Fruit fly (Drosophila melanogaster) whole organism, prepupa: ENCODE results near the gene dmrt99B.
A peak's percentile ranks its signal among the peaks of the same experiment; 100 is the strongest.

Experiments used
- Blimp-1 ChIP-seq: fragments of 200-800 bp; sonication (Bioruptor generic); optimal IDR thresholded peaks from 3 replicates; lab custom pipeline; 2017; ENCODE audit warnings: missing biosample characterization, missing genetic modification characterization, mild to moderate bottlenecking, moderate library complexity, missing genetic modification reagents
- CG10631 ChIP-seq: fragments of 200-800 bp; sonication (Bioruptor generic); optimal IDR thresholded peaks from 2 replicates; lab custom pipeline; 2016; ENCODE audit warnings: missing biosample characterization, missing genetic modification characterization
- CG10669 ChIP-seq: fragments of 200-800 bp; sonication (Bioruptor generic); optimal IDR thresholded peaks from 3 replicates; lab custom pipeline; 2018; ENCODE audit warnings: missing biosample characterization, mild to moderate bottlenecking, missing genetic modification characterization, moderate library complexity
- CG11294 ChIP-seq: fragments of 200-800 bp; sonication (Bioruptor generic); IDR thresholded peaks from 2 replicates; pipeline ENCODE4 v1.3.6; 2022; ENCODE audit warnings: missing biosample characterization, missing genetic modification characterization
- CG11762 ChIP-seq: fragments of 200-800 bp; sonication (Bioruptor generic); optimal IDR thresholded peaks from 3 replicates; lab custom pipeline; 2016; ENCODE audit warnings: missing biosample characterization, missing genetic modification characterization; ENCODE audit not compliant: insufficient read depth
- CG11902 ChIP-seq: fragments of 200-800 bp; sonication (Bioruptor generic); optimal IDR thresholded peaks from 3 replicates; lab custom pipeline; 2016; ENCODE audit warnings: missing biosample characterization, missing genetic modification characterization
- CG15336 ChIP-seq: fragments of 200-800 bp; sonication (Bioruptor generic); IDR thresholded peaks from 2 replicates; pipeline ENCODE4 v1.3.6; 2022; ENCODE audit warnings: missing biosample characterization, missing genetic modification characterization
- CG1621 ChIP-seq: fragments of 200-800 bp; sonication (Bioruptor generic); optimal IDR thresholded peaks from 3 replicates; lab custom pipeline; 2018; ENCODE audit warnings: missing biosample characterization, mild to moderate bottlenecking, missing genetic modification characterization
- CG16779 ChIP-seq: fragments of 200-800 bp; sonication (Bioruptor generic); optimal IDR thresholded peaks from 3 replicates; lab custom pipeline; 2017; ENCODE audit warnings: missing biosample characterization, mild to moderate bottlenecking, missing genetic modification characterization
- CG32006 ChIP-seq: fragments of 200-800 bp; sonication (Bioruptor generic); optimal IDR thresholded peaks from 3 replicates; lab custom pipeline; 2017; ENCODE audit warnings: missing biosample characterization, mild to moderate bottlenecking, missing genetic modification characterization
- CG34406 ChIP-seq: fragments of 200-800 bp; sonication (Bioruptor generic); optimal IDR thresholded peaks from 3 replicates; lab custom pipeline; 2016; ENCODE audit warnings: missing biosample characterization, missing genetic modification characterization
- CG3919 ChIP-seq: fragments of 200-800 bp; sonication (Bioruptor generic); optimal IDR thresholded peaks from 3 replicates; lab custom pipeline; 2016; ENCODE audit warnings: missing biosample characterization, missing genetic modification characterization
- CG4318 ChIP-seq: fragments of 200-800 bp; sonication (Bioruptor generic); optimal IDR thresholded peaks from 3 replicates; lab custom pipeline; 2017; ENCODE audit warnings: missing biosample characterization, mild to moderate bottlenecking, missing genetic modification characterization
- CG6163 ChIP-seq: fragments of 200-800 bp; sonication (Bioruptor generic); IDR thresholded peaks from 3 replicates; pipeline ENCODE4 v1.3.6; 2022; ENCODE audit warnings: missing biosample characterization, missing genetic modification characterization
- CG6276 ChIP-seq: fragments of 200-800 bp; sonication (Bioruptor generic); optimal IDR thresholded peaks from 2 replicates; lab custom pipeline; 2017; ENCODE audit warnings: missing biosample characterization, mild to moderate bottlenecking, missing genetic modification characterization
- CG6792 ChIP-seq: fragments of 200-800 bp; sonication (Bioruptor generic); optimal IDR thresholded peaks from 3 replicates; lab custom pipeline; 2016; ENCODE audit warnings: missing biosample characterization, missing genetic modification characterization
- CG6808 ChIP-seq: fragments of 200-800 bp; sonication (Bioruptor generic); optimal IDR thresholded peaks from 3 replicates; lab custom pipeline; 2017; ENCODE audit warnings: missing biosample characterization, missing genetic modification characterization, mild to moderate bottlenecking, moderate library complexity, missing genetic modification reagents
- CG6854 ChIP-seq: fragments of 200-800 bp; sonication (Bioruptor generic); optimal IDR thresholded peaks from 2 replicates; lab custom pipeline; 2017; ENCODE audit warnings: missing biosample characterization, mild to moderate bottlenecking, missing genetic modification characterization
- CG7368 ChIP-seq: fragments of 200-800 bp; sonication (Bioruptor generic); optimal IDR thresholded peaks from 3 replicates; lab custom pipeline; 2016; ENCODE audit warnings: missing biosample characterization, missing genetic modification characterization
- CG8119 ChIP-seq: fragments of 200-800 bp; sonication (Bioruptor generic); IDR thresholded peaks from 3 replicates; pipeline ENCODE4 v1.3.6; 2022; ENCODE audit warnings: missing biosample characterization, missing genetic modification characterization
- CG8319 ChIP-seq: fragments of 200-800 bp; sonication (Bioruptor generic); optimal IDR thresholded peaks from 3 replicates; lab custom pipeline; 2016; ENCODE audit warnings: missing biosample characterization, missing genetic modification characterization
- CG9139 ChIP-seq: fragments of 200-800 bp; sonication (Bioruptor generic); optimal IDR thresholded peaks from 3 replicates; lab custom pipeline; 2017; ENCODE audit warnings: missing biosample characterization, mild to moderate bottlenecking, missing genetic modification characterization
- Eip75B ChIP-seq: fragments of 200-800 bp; sonication (Bioruptor generic); optimal IDR thresholded peaks from 3 replicates; lab custom pipeline; 2016; ENCODE audit warnings: missing biosample characterization, missing genetic modification characterization
- Eip78C ChIP-seq: fragments of 200-800 bp; sonication (Bioruptor generic); peaks from one replicate; lab custom pipeline; 2016; ENCODE audit warnings: missing biosample characterization, missing genetic modification characterization
- Eip93F ChIP-seq: fragments of 200-800 bp; sonication (Bioruptor generic); optimal IDR thresholded peaks from 2 replicates; lab custom pipeline; 2016; ENCODE audit warnings: missing biosample characterization, mild to moderate bottlenecking, missing genetic modification characterization
- Ets21C ChIP-seq: fragments of 200-800 bp; sonication (Bioruptor generic); optimal IDR thresholded peaks from 3 replicates; lab custom pipeline; 2016; ENCODE audit warnings: missing biosample characterization, missing genetic modification characterization
- Ets96B ChIP-seq: fragments of 200-800 bp; optimal IDR thresholded peaks from 2 replicates; lab custom pipeline; 2019; ENCODE audit warnings: missing biosample characterization, mild to moderate bottlenecking, missing genetic modification characterization, moderate library complexity
- Hr38 ChIP-seq: sonication (Bioruptor generic); optimal IDR thresholded peaks from 2 replicates; lab custom pipeline; 2016; ENCODE audit warnings: missing biosample characterization, missing genetic modification characterization
- Hr39 ChIP-seq: fragments of 200-800 bp; sonication (Bioruptor generic); optimal IDR thresholded peaks from 2 replicates; lab custom pipeline; 2016; ENCODE audit warnings: missing biosample characterization, missing genetic modification characterization
- Hr4 ChIP-seq: fragments of 200-800 bp; sonication (Bioruptor generic); optimal IDR thresholded peaks from 3 replicates; lab custom pipeline; 2016; ENCODE audit warnings: missing biosample characterization, missing genetic modification characterization
- Lpt ChIP-seq: fragments of 200-800 bp; sonication (Bioruptor generic); optimal IDR thresholded peaks from 3 replicates; lab custom pipeline; 2016; ENCODE audit warnings: missing biosample characterization, missing genetic modification characterization
- Met ChIP-seq: fragments of 200-800 bp; sonication (Bioruptor generic); optimal IDR thresholded peaks from 3 replicates; lab custom pipeline; 2016; ENCODE audit warnings: missing biosample characterization, missing genetic modification characterization
- Sox102F ChIP-seq: fragments of 200-800 bp; sonication (Bioruptor generic); optimal IDR thresholded peaks from 2 replicates; lab custom pipeline; 2016; ENCODE audit warnings: missing biosample characterization, mild to moderate bottlenecking, missing genetic modification characterization
- achi ChIP-seq: fragments of 200-800 bp; sonication (Bioruptor generic); optimal IDR thresholded peaks from 3 replicates; lab custom pipeline; 2016; ENCODE audit warnings: missing biosample characterization, missing genetic modification characterization
- acj6 ChIP-seq: fragments of 200-800 bp; sonication (Bioruptor generic); optimal IDR thresholded peaks from 3 replicates; lab custom pipeline; 2016; ENCODE audit warnings: missing biosample characterization, missing genetic modification characterization
- dsx ChIP-seq: fragments of 200-800 bp; optimal IDR thresholded peaks from 3 replicates; lab custom pipeline; 2019; ENCODE audit warnings: missing biosample characterization, mild to moderate bottlenecking, missing genetic modification characterization, moderate library complexity; ENCODE audit not compliant: poor library complexity, severe bottlenecking
- eg ChIP-seq: fragments of 200-800 bp; sonication (Bioruptor generic); IDR thresholded peaks from 3 replicates; pipeline ENCODE4 v1.3.6; 2022; ENCODE audit warnings: missing biosample characterization, missing genetic modification characterization
- esn ChIP-seq: fragments of 200-800 bp; sonication (Bioruptor generic); optimal IDR thresholded peaks from 2 replicates; lab custom pipeline; 2016; ENCODE audit warnings: missing biosample characterization, mild to moderate bottlenecking, missing genetic modification characterization, moderate library complexity
- fd85E ChIP-seq: fragments of 200-800 bp; sonication (Bioruptor generic); optimal IDR thresholded peaks from 3 replicates; lab custom pipeline; 2016; ENCODE audit warnings: missing biosample characterization, missing genetic modification characterization
- lz ChIP-seq: fragments of 200-800 bp; sonication (Bioruptor generic); optimal IDR thresholded peaks from 3 replicates; lab custom pipeline; 2016; ENCODE audit warnings: missing biosample characterization, missing genetic modification characterization
- net ChIP-seq: fragments of 200-800 bp; sonication (Bioruptor generic); optimal IDR thresholded peaks from 3 replicates; lab custom pipeline; 2016; ENCODE audit warnings: missing biosample characterization, missing genetic modification characterization
- spab ChIP-seq: fragments of 200-800 bp; sonication (Bioruptor generic); optimal IDR thresholded peaks from 2 replicates; lab custom pipeline; 2017; ENCODE audit warnings: missing biosample characterization, mild to moderate bottlenecking, missing genetic modification characterization, missing genetic modification reagents
- svp ChIP-seq: fragments of 200-800 bp; sonication (Bioruptor generic); peaks from one replicate; lab custom pipeline; 2016; ENCODE audit warnings: missing biosample characterization, missing genetic modification characterization
- topi ChIP-seq: fragments of 200-800 bp; sonication (Bioruptor generic); optimal IDR thresholded peaks from 3 replicates; lab custom pipeline; 2016; ENCODE audit warnings: missing biosample characterization, missing genetic modification characterization

Gene dmrt99B

DNA sequence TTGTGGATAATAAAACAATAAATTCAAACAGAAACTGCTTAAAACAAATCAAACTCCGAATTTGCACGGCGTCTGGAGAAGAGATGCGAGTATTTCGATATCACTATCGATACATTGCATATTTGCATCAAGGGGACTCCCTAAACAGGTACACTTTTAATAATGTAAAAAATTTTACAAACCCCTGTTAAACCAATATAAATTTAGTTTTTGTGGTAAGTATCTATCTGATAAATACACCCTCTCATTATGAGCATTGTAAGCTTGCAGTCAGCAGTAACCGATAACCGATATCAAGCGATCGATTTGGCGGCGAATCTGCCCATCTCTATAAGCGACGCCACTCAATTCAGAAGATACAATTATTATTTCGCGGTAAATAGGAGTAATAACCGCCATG lies 17.1 kb upstream of the dmrt99B start, which contains the start of the genes Bub3 and Cap-D2 (continued):
- TF ChIP-seq CG6276 (GFP tag; lab: Kevin White, UChicago) (no peak), Met (GFP tag; lab: Kevin White, UChicago) (peak; percentile 66), CG11294 (GFP tag; lab: Robert Waterston, UW) (no peak; the same call in 1 of the 2 replicates), net (peak; percentile 44), dsx (GFP tag; lab: Kevin White, UChicago) (peak; percentile 23), eg (GFP tag; lab: Robert Waterston, UW) (peak; percentile 75; the same call in 2 of the 3 replicates), CG11902 (peak; percentile 38), CG32006 (peak; percentile 59), Ets21C (GFP tag; lab: Kevin White, UChicago) (peak; percentile 53), Hr38 (GFP tag; lab: Kevin White, UChicago) (no peak), CG8119 (GFP tag; lab: Robert Waterston, UW) (peak; percentile 47; the same call in 2 of the 3 replicates), CG8319 (GFP tag; lab: Kevin White, UChicago) (peak; percentile 13), CG3919 (peak; percentile 66), CG11762 (GFP tag; lab: Kevin White, UChicago) (peak; percentile 21), Hr39 (GFP tag; lab: Kevin White, UChicago) (peak; percentile 69), Blimp-1 (no peak), CG9139 (GFP tag; lab: Kevin White, UChicago) (no peak), achi (GFP tag; lab: Kevin White, UChicago) (peak; percentile 62), acj6 (GFP tag; lab: Kevin White, UChicago) (peak; percentile 56), Eip75B (no peak), Eip93F (peak; percentile 30), spab (no peak), esn (peak; percentile 76)
- TF ChIP-seq, all 60 proteins: peak for 40

DNA sequence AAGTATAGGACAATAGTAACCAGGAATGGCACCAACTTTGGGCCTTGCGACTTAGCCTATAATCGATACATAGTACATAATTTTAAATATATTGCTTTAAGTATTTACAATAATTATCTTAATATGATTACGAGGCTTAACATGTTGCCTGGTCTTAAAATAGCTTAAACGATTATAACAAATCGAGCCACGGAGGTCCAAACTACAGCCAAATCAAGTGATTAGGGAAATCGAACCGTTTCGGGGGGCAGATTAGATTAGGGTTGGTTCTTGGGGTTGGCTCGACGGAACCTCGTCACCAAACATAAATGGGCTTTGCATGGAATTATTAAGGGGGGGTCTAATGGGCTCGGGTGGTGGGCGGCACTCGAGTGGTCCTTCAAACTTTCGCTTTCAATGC lies 11.2 kb upstream of the dmrt99B start:
- TF ChIP-seq CG10631 (GFP tag; lab: Kevin White, UChicago) (no peak), CG1621 (tag; lab: Kevin White, UChicago) (no peak), acj6 (GFP tag; lab: Kevin White, UChicago) (no peak), svp (GFP tag; lab: Kevin White, UChicago) (no peak), spab (no peak), CG9139 (GFP tag; lab: Kevin White, UChicago) (no peak), CG8319 (GFP tag; lab: Kevin White, UChicago) (no peak), Eip93F (no peak), CG34406 (GFP tag; lab: Kevin White, UChicago) (no peak), esn (no peak), Lpt (GFP tag; lab: Kevin White, UChicago) (no peak), CG4318 (no peak), lz (no peak), CG10669 (GFP tag; lab: Kevin White, UChicago) (no peak), CG11902 (no peak)

DNA sequence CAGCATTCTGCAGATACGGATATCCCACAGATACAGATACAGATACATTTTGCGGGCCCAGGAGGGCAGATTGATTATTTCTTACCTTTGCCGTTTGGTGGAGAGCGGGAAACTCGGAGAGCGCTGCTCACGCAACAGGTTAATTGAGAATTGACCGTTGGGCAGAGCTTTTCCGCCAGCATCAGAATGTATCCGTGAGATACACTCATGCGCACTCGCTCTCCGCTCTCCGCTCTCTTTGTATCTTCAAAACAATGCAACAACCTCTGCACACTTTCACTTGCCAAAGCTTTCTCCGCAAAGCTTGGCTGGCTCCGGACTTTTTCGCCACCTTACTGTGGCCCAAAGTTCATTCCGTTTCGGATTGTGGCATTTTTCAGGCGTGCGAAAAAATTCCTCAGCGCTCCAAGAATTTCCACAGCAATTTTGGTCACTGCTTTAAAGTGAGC lies 10.2 kb upstream of the dmrt99B start, which contains the start of the genes CG7582 and Gycalpha99B:
TSS of gene CG7582 (minus strand) at position 127 of the 449 bp plus-strand sequence.
TSS of gene Gycalpha99B (plus strand) at position 352 of the 449 bp plus-strand sequence.
- peak; percentile 6 for TF ChIP-seq dsx (GFP tag; lab: Kevin White, UChicago)
- no peak for TF ChIP-seq Hr4 (GFP tag; lab: Kevin White, UChicago)
- peak; percentile 99 for TF ChIP-seq Blimp-1
- no peak for TF ChIP-seq CG6792
- TF ChIP-seq Hr39 (GFP tag; lab: Kevin White, UChicago), result no peak
- TF ChIP-seq fd85E (GFP tag; lab: Kevin White, UChicago), result peak; percentile 5
- peak; percentile 55 for TF ChIP-seq Eip78C (GFP tag; lab: Kevin White, UChicago)
- TF ChIP-seq eg (GFP tag; lab: Robert Waterston, UW), result peak; percentile 14; the same call in 1 of the 3 replicates
- TF ChIP-seq svp (GFP tag; lab: Kevin White, UChicago), result peak; percentile 90
- peak; percentile 23 for TF ChIP-seq CG16779 (tag; lab: Kevin White, UChicago)
- TF ChIP-seq CG3919, result peak; percentile 28
- TF ChIP-seq CG7368 (GFP tag; lab: Kevin White, UChicago), result no peak
- TF ChIP-seq lz, result no peak
- TF ChIP-seq CG1621 (tag; lab: Kevin White, UChicago), result peak; percentile 45
- TF ChIP-seq CG8119 (GFP tag; lab: Robert Waterston, UW), result peak; percentile 63; the same call in 2 of the 3 replicates
- peak; percentile 72 for TF ChIP-seq CG6854 (GFP tag; lab: Kevin White, UChicago)
- no peak for TF ChIP-seq topi
- TF ChIP-seq Met (GFP tag; lab: Kevin White, UChicago), result no peak
- TF ChIP-seq CG15336 (GFP tag; lab: Robert Waterston, UW), result peak; percentile 73
- peak; percentile 42 for TF ChIP-seq CG6276 (GFP tag; lab: Kevin White, UChicago)
- no peak for TF ChIP-seq Ets96B (tag; lab: Kevin White, UChicago)
- TF ChIP-seq CG11294 (GFP tag; lab: Robert Waterston, UW), result no peak
- TF ChIP-seq CG6808, result peak; percentile 19
- TF ChIP-seq Sox102F, result peak; percentile 51
- peak; percentile 24; the same call in 1 of the 3 replicates for TF ChIP-seq CG6163
- no peak for TF ChIP-seq Eip75B
- no peak for TF ChIP-seq CG9139 (GFP tag; lab: Kevin White, UChicago)
